Worm (Caenorhabditis elegans) whole organism, L4 larva: ENCODE data around the gene srbc-27.
"Not testable (repeated sequence)": the region's sequence is repeated elsewhere in the genome, so short reads cannot be mapped to it uniquely, and the experiment has no call there.

Source experiments
- Y5F2A.4 ChIP-seq: fragments of 200-800 bp; sonication (Bioruptor generic); optimal IDR thresholded peaks from 2 replicates; lab custom pipeline; 2018; ENCODE audit warnings: mild to moderate bottlenecking, missing genetic modification characterization, missing compliant biosample characterization
- dpl-1 ChIP-seq: fragments of 150-350 bp; optimal IDR thresholded peaks from 2 replicates; lab custom pipeline; 2014; ENCODE audit warnings: missing biosample characterization, missing genetic modification reagents, missing genetic modification characterization
- lir-3 ChIP-seq: sonication (generic microtip); optimal IDR thresholded peaks from 2 replicates; lab custom pipeline; 2016; ENCODE audit warnings: mild to moderate bottlenecking, missing genetic modification characterization, missing compliant biosample characterization
- nhr-77 ChIP-seq: fragments of 150-350 bp; optimal IDR thresholded peaks from 2 replicates; lab custom pipeline; 2014; ENCODE audit warnings: missing biosample characterization, missing genetic modification characterization
- snpc-4 ChIP-seq: fragments of 150-350 bp; optimal IDR thresholded peaks from 2 replicates; lab custom pipeline; 2014; ENCODE audit warnings: missing biosample characterization, missing genetic modification characterization

ce11 chrV:17456197-17456596, 25.2 kb downstream of the srbc-27 start, which contains the start of gene srh-203:
- not testable (repeated sequence) for TF ChIP-seq Y5F2A.4 (GFP tag; lab: Kevin White, UChicago); nhr-77 (tag; lab: Kevin White, UChicago); snpc-4 (tag; lab: Kevin White, UChicago); lir-3 (tag; lab: Kevin White, UChicago); dpl-1 (GFP tag; lab: Kevin White, UChicago)
